Fruit fly (Drosophila melanogaster) whole organism, prepupa: Measurements from ENCODE around the gene CG13471.

Experiments used
- Blimp-1 ChIP-seq: fragments of 200-800 bp; sonication (Bioruptor generic); optimal IDR thresholded peaks from 3 replicates; lab custom pipeline; 2017; ENCODE audit warnings: missing biosample characterization, missing genetic modification characterization, mild to moderate bottlenecking, moderate library complexity, missing genetic modification reagents
- CG10631 ChIP-seq: fragments of 200-800 bp; sonication (Bioruptor generic); optimal IDR thresholded peaks from 2 replicates; lab custom pipeline; 2016; ENCODE audit warnings: missing biosample characterization, missing genetic modification characterization
- CG10669 ChIP-seq: fragments of 200-800 bp; sonication (Bioruptor generic); optimal IDR thresholded peaks from 3 replicates; lab custom pipeline; 2018; ENCODE audit warnings: missing biosample characterization, mild to moderate bottlenecking, missing genetic modification characterization, moderate library complexity
- CG1621 ChIP-seq: fragments of 200-800 bp; sonication (Bioruptor generic); optimal IDR thresholded peaks from 3 replicates; lab custom pipeline; 2018; ENCODE audit warnings: missing biosample characterization, mild to moderate bottlenecking, missing genetic modification characterization
- CG16779 ChIP-seq: fragments of 200-800 bp; sonication (Bioruptor generic); optimal IDR thresholded peaks from 3 replicates; lab custom pipeline; 2017; ENCODE audit warnings: missing biosample characterization, mild to moderate bottlenecking, missing genetic modification characterization
- CG3032 ChIP-seq: fragments of 200-800 bp; optimal IDR thresholded peaks from 2 replicates; lab custom pipeline; 2019; ENCODE audit warnings: missing biosample characterization, mild to moderate bottlenecking, missing genetic modification characterization, moderate library complexity
- CG31627 ChIP-seq: fragments of 200-800 bp; sonication (Bioruptor generic); optimal IDR thresholded peaks from 3 replicates; lab custom pipeline; 2016; ENCODE audit warnings: missing biosample characterization, missing genetic modification characterization
- CG32006 ChIP-seq: fragments of 200-800 bp; sonication (Bioruptor generic); optimal IDR thresholded peaks from 3 replicates; lab custom pipeline; 2017; ENCODE audit warnings: missing biosample characterization, mild to moderate bottlenecking, missing genetic modification characterization
- CG3919 ChIP-seq: fragments of 200-800 bp; sonication (Bioruptor generic); optimal IDR thresholded peaks from 3 replicates; lab custom pipeline; 2016; ENCODE audit warnings: missing biosample characterization, missing genetic modification characterization
- CG4318 ChIP-seq: fragments of 200-800 bp; sonication (Bioruptor generic); optimal IDR thresholded peaks from 3 replicates; lab custom pipeline; 2017; ENCODE audit warnings: missing biosample characterization, mild to moderate bottlenecking, missing genetic modification characterization
- CG6276 ChIP-seq: fragments of 200-800 bp; sonication (Bioruptor generic); optimal IDR thresholded peaks from 2 replicates; lab custom pipeline; 2017; ENCODE audit warnings: missing biosample characterization, mild to moderate bottlenecking, missing genetic modification characterization
- CG6792 ChIP-seq: fragments of 200-800 bp; sonication (Bioruptor generic); optimal IDR thresholded peaks from 3 replicates; lab custom pipeline; 2016; ENCODE audit warnings: missing biosample characterization, missing genetic modification characterization
- CG6808 ChIP-seq: fragments of 200-800 bp; sonication (Bioruptor generic); optimal IDR thresholded peaks from 3 replicates; lab custom pipeline; 2017; ENCODE audit warnings: missing biosample characterization, missing genetic modification characterization, mild to moderate bottlenecking, moderate library complexity, missing genetic modification reagents
- CG6854 ChIP-seq: fragments of 200-800 bp; sonication (Bioruptor generic); optimal IDR thresholded peaks from 2 replicates; lab custom pipeline; 2017; ENCODE audit warnings: missing biosample characterization, mild to moderate bottlenecking, missing genetic modification characterization
- CG7368 ChIP-seq: fragments of 200-800 bp; sonication (Bioruptor generic); optimal IDR thresholded peaks from 3 replicates; lab custom pipeline; 2016; ENCODE audit warnings: missing biosample characterization, missing genetic modification characterization
- CG8119 ChIP-seq: fragments of 200-800 bp; sonication (Bioruptor generic); IDR thresholded peaks from 3 replicates; pipeline ENCODE4 v1.3.6; 2022; ENCODE audit warnings: missing biosample characterization, missing genetic modification characterization
- CG8319 ChIP-seq: fragments of 200-800 bp; sonication (Bioruptor generic); optimal IDR thresholded peaks from 3 replicates; lab custom pipeline; 2016; ENCODE audit warnings: missing biosample characterization, missing genetic modification characterization
- CG8632 ChIP-seq: fragments of 200-800 bp; sonication (Bioruptor generic); optimal IDR thresholded peaks from 3 replicates; lab custom pipeline; 2016; ENCODE audit warnings: missing biosample characterization, missing genetic modification characterization
- Eip75B ChIP-seq: fragments of 200-800 bp; sonication (Bioruptor generic); optimal IDR thresholded peaks from 3 replicates; lab custom pipeline; 2016; ENCODE audit warnings: missing biosample characterization, missing genetic modification characterization
- Eip78C ChIP-seq: fragments of 200-800 bp; sonication (Bioruptor generic); peaks from one replicate; lab custom pipeline; 2016; ENCODE audit warnings: missing biosample characterization, missing genetic modification characterization
- Eip93F ChIP-seq: fragments of 200-800 bp; sonication (Bioruptor generic); optimal IDR thresholded peaks from 2 replicates; lab custom pipeline; 2016; ENCODE audit warnings: missing biosample characterization, mild to moderate bottlenecking, missing genetic modification characterization
- Ets21C ChIP-seq: fragments of 200-800 bp; sonication (Bioruptor generic); optimal IDR thresholded peaks from 3 replicates; lab custom pipeline; 2016; ENCODE audit warnings: missing biosample characterization, missing genetic modification characterization
- Hr38 ChIP-seq: sonication (Bioruptor generic); optimal IDR thresholded peaks from 2 replicates; lab custom pipeline; 2016; ENCODE audit warnings: missing biosample characterization, missing genetic modification characterization
- Hr39 ChIP-seq: fragments of 200-800 bp; sonication (Bioruptor generic); optimal IDR thresholded peaks from 2 replicates; lab custom pipeline; 2016; ENCODE audit warnings: missing biosample characterization, missing genetic modification characterization
- Hr4 ChIP-seq: fragments of 200-800 bp; sonication (Bioruptor generic); optimal IDR thresholded peaks from 3 replicates; lab custom pipeline; 2016; ENCODE audit warnings: missing biosample characterization, missing genetic modification characterization
- Lpt ChIP-seq: fragments of 200-800 bp; sonication (Bioruptor generic); optimal IDR thresholded peaks from 3 replicates; lab custom pipeline; 2016; ENCODE audit warnings: missing biosample characterization, missing genetic modification characterization
- Met ChIP-seq: fragments of 200-800 bp; sonication (Bioruptor generic); optimal IDR thresholded peaks from 3 replicates; lab custom pipeline; 2016; ENCODE audit warnings: missing biosample characterization, missing genetic modification characterization
- Smox ChIP-seq: fragments of 200-800 bp; sonication (Bioruptor generic); optimal IDR thresholded peaks from 3 replicates; lab custom pipeline; 2016; ENCODE audit warnings: missing biosample characterization, missing genetic modification characterization
- achi ChIP-seq: fragments of 200-800 bp; sonication (Bioruptor generic); optimal IDR thresholded peaks from 3 replicates; lab custom pipeline; 2016; ENCODE audit warnings: missing biosample characterization, missing genetic modification characterization
- acj6 ChIP-seq: fragments of 200-800 bp; sonication (Bioruptor generic); optimal IDR thresholded peaks from 3 replicates; lab custom pipeline; 2016; ENCODE audit warnings: missing biosample characterization, missing genetic modification characterization
- dac ChIP-seq: fragments of 200-800 bp; sonication (Bioruptor generic); optimal IDR thresholded peaks from 2 replicates; lab custom pipeline; 2017; ENCODE audit warnings: missing biosample characterization, mild to moderate bottlenecking, missing genetic modification characterization
- dsx ChIP-seq: fragments of 200-800 bp; optimal IDR thresholded peaks from 3 replicates; lab custom pipeline; 2019; ENCODE audit warnings: missing biosample characterization, mild to moderate bottlenecking, missing genetic modification characterization, moderate library complexity; ENCODE audit not compliant: poor library complexity, severe bottlenecking
- eg ChIP-seq: fragments of 200-800 bp; sonication (Bioruptor generic); IDR thresholded peaks from 3 replicates; pipeline ENCODE4 v1.3.6; 2022; ENCODE audit warnings: missing biosample characterization, missing genetic modification characterization
- esn ChIP-seq: fragments of 200-800 bp; sonication (Bioruptor generic); optimal IDR thresholded peaks from 2 replicates; lab custom pipeline; 2016; ENCODE audit warnings: missing biosample characterization, mild to moderate bottlenecking, missing genetic modification characterization, moderate library complexity
- fd59A ChIP-seq: fragments of 200-800 bp; sonication (Bioruptor generic); optimal IDR thresholded peaks from 2 replicates; lab custom pipeline; 2017; ENCODE audit warnings: missing biosample characterization, mild to moderate bottlenecking, missing genetic modification characterization, missing genetic modification reagents
- fd85E ChIP-seq: fragments of 200-800 bp; sonication (Bioruptor generic); optimal IDR thresholded peaks from 3 replicates; lab custom pipeline; 2016; ENCODE audit warnings: missing biosample characterization, missing genetic modification characterization
- fkh ChIP-seq: fragments of 200-800 bp; sonication (Bioruptor generic); optimal IDR thresholded peaks from 3 replicates; lab custom pipeline; 2017; ENCODE audit warnings: missing biosample characterization, mild to moderate bottlenecking, missing genetic modification characterization, moderate library complexity
- net ChIP-seq: fragments of 200-800 bp; sonication (Bioruptor generic); optimal IDR thresholded peaks from 3 replicates; lab custom pipeline; 2016; ENCODE audit warnings: missing biosample characterization, missing genetic modification characterization
- pdm3 ChIP-seq: fragments of 200-800 bp; sonication (Bioruptor generic); optimal IDR thresholded peaks from 3 replicates; lab custom pipeline; 2016; ENCODE audit warnings: missing biosample characterization, missing genetic modification characterization
- spab ChIP-seq: fragments of 200-800 bp; sonication (Bioruptor generic); optimal IDR thresholded peaks from 2 replicates; lab custom pipeline; 2017; ENCODE audit warnings: missing biosample characterization, mild to moderate bottlenecking, missing genetic modification characterization, missing genetic modification reagents
- ss ChIP-seq, 2 experiments: fragments of 200-800 bp; sonication (Bioruptor generic); optimal IDR thresholded peaks; 2 replicates in 1 of 2; 3 replicates in 1 of 2; lab custom pipeline; 2017 to 2018; ENCODE audit warnings: mild to moderate bottlenecking in 2 of 2, missing biosample characterization in 2 of 2, missing genetic modification characterization in 2 of 2, moderate library complexity in 1 of 2
- svp ChIP-seq: fragments of 200-800 bp; sonication (Bioruptor generic); peaks from one replicate; lab custom pipeline; 2016; ENCODE audit warnings: missing biosample characterization, missing genetic modification characterization
- vri ChIP-seq: fragments of 200-800 bp; sonication (Bioruptor generic); optimal IDR thresholded peaks from 3 replicates; lab custom pipeline; 2016; ENCODE audit warnings: missing biosample characterization, mild to moderate bottlenecking, missing genetic modification characterization

The CG13471 gene

DNA sequence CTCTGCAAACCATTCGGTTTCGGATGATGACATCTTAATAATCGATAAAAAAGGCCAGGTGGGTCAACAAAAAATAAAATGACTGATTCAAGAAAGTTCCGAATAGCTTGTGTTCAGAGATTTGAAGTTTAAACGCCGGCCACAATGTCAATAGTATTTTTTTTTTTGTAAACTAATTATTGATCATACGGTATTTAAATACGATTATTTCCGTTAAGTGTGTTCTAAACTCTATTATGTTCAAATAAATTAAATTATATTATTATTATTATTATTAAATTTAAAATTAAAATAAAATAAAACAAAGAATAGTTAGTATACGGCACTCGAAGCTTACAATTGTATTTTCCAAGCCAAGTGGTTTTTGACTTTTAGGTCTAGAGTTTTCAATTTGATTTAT is at the start of gene CG13471:
TSS of gene CG13471 (minus strand) at position 101 of the 400 bp plus-strand sequence.
- TF ChIP-seq Eip75B (GFP tag; lab: Kevin White, UChicago) = no peak
- no peak for TF ChIP-seq CG31627 (GFP tag; lab: Kevin White, UChicago)
- no peak for TF ChIP-seq CG8319
- no peak for TF ChIP-seq acj6
- no peak for TF ChIP-seq CG6808 (GFP tag; lab: Kevin White, UChicago)
- no peak for TF ChIP-seq spab (GFP tag; lab: Kevin White, UChicago)
- no peak for TF ChIP-seq CG10669 (GFP tag; lab: Kevin White, UChicago)
- no peak for TF ChIP-seq Hr39
- no peak for TF ChIP-seq dac (GFP tag; lab: Kevin White, UChicago)
- no peak for TF ChIP-seq Blimp-1 (GFP tag; lab: Kevin White, UChicago)
- TF ChIP-seq CG32006 = no peak
- no peak for TF ChIP-seq fd85E
- no peak for TF ChIP-seq CG3032
- no peak for TF ChIP-seq net
- TF ChIP-seq CG8632 (GFP tag; lab: Kevin White, UChicago) = no peak
- TF ChIP-seq CG6792 (GFP tag; lab: Kevin White, UChicago) = no peak
- no peak for TF ChIP-seq Hr38 (GFP tag; lab: Kevin White, UChicago)
- TF ChIP-seq CG3919 (GFP tag; lab: Kevin White, UChicago) = no peak

DNA sequence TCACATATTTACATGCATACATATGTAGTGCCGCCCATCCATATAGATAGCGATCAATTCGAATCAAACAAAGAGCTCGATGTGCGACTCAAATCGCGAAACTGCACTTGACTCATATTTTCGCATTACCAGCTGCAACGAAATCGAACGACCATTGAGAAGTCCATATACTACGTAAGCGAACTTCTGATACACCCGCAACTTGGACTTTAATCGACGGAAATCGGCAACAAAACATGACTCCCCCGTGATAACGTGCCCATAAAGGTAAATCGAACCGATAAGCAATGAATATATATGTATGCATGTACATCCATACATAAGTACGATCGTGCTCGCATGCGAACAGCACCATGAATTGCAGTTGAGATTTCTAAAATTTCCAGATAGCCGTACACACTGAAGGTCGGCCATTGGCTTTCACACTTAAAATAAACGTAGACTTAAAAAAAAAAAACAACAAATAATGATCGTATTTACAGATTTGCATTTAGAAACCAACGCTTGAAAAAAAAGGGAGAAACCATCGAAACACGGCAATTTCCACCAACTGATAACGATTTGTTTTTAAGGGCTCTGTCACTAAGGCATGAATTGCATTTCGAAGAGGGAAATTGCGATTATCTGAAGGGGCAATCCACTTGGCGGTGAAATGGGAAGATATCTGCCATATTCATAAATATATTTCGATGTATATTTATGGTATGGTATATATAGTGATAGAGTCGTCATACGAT is 49.5 kb upstream of the CG13471 start:
- TF ChIP-seq CG16779 (tag; lab: Kevin White, UChicago) = no peak
- TF ChIP-seq Eip78C = peak; percentile 66
- TF ChIP-seq CG6808 (GFP tag; lab: Kevin White, UChicago) = peak; percentile 13
- no peak for TF ChIP-seq CG7368
- TF ChIP-seq CG3032 = no peak
- TF ChIP-seq spab (GFP tag; lab: Kevin White, UChicago) = no peak
- TF ChIP-seq vri (GFP tag; lab: Kevin White, UChicago) = peak; percentile 43
- TF ChIP-seq CG6854 (GFP tag; lab: Kevin White, UChicago) = peak; percentile 48
- peak; percentile 70 for TF ChIP-seq svp (GFP tag; lab: Kevin White, UChicago)
- peak; percentile 12 to 19 for TF ChIP-seq ss (GFP tag; optimal IDR thresholded peaks at IDR 0.05; lab: Kevin White, UChicago)
- peak; percentile 56 for TF ChIP-seq Eip93F (GFP tag; lab: Kevin White, UChicago)
- no peak for TF ChIP-seq CG1621 (tag; lab: Kevin White, UChicago)
- TF ChIP-seq Ets21C = no peak

DNA sequence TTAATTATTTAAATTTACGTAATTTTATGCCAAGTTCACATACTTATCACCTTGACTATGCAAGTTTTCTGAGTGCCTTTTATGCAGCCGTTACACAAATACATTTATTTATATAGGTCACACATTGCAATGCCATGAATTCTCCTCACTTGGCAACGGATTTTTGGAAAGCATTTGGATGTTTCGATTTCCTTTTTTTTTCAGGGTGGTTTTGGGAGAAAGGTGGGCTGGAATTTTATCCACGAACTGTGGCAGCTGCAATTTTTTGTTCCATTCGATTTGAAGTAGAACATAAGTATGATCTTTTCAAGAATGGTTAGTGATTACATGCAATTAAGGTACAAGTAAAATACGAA is 48.5 kb upstream of the CG13471 start:
- TF ChIP-seq CG4318 (no peak), CG7368 (no peak)

DNA sequence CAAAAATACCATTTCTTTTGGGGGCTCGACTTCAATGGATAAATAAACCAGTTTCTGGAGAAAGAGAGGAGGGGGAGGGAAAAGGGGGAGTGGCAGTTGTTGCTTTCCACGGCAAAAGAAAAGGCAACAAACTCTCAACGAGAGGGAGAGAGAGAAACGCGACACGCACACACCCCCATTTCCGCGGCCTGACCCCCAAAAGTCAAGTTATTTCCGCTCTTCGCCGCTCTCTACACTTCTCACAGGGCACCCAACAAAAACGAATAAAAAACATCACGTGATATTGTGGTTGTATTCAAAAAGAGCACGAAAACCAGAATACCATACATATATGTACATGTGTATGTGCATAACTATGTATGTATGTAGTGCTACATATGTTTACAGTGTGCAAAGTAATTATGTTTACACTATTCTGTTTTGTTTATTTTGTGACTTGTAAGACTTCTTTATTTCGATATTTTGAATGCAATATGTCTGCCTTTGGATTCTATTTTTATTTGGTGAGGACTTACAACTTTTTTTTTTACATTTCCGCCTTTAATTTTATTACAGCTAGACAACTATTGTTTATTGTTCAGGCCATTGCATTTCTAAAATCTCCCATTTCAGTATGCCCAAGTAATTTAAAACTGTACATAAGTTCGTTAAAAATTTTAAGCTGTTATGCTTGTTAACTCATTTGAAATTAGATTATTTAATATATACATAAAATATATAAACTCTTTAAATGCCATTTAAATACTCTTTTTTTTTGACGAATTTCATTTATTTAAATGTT is 48.0 kb upstream of the CG13471 start:
- TF ChIP-seq Lpt (GFP tag; lab: Kevin White, UChicago) (peak; percentile 82), CG10631 (GFP tag; lab: Kevin White, UChicago) (peak; percentile 66), fkh (GFP tag; lab: Kevin White, UChicago) (peak; percentile 88), fd85E (peak; percentile 19), CG3032 (peak; percentile 39), acj6 (peak; percentile 63), CG32006 (peak; percentile 82), dsx (GFP tag; lab: Kevin White, UChicago) (peak; percentile 68), Hr4 (GFP tag; lab: Kevin White, UChicago) (peak; percentile 68), dac (GFP tag; lab: Kevin White, UChicago) (no peak), Eip78C (peak; percentile 87), CG8119 (peak; percentile 55), achi (GFP tag; lab: Kevin White, UChicago) (peak; percentile 53), fd59A (no peak), vri (GFP tag; lab: Kevin White, UChicago) (peak; percentile 46), Smox (no peak), CG8319 (peak; percentile 55), CG6276 (GFP tag; lab: Kevin White, UChicago) (peak; percentile 52), Hr39 (peak; percentile 56), svp (GFP tag; lab: Kevin White, UChicago) (peak; percentile 89), pdm3 (GFP tag; lab: Kevin White, UChicago) (peak; percentile 56), Met (GFP tag; lab: Kevin White, UChicago) (peak; percentile 61), CG31627 (GFP tag; lab: Kevin White, UChicago) (peak; percentile 57), esn (GFP tag; lab: Kevin White, UChicago) (peak; percentile 80), eg (peak; percentile 68)
